Fruit fly (Drosophila melanogaster): ENCODE data around the gene CG42331.
A peak's percentile ranks its signal among the peaks of the same experiment; 100 is the strongest.

The CG42331 gene

dm6 chr3R:24753561-24754027, 18.4 kb upstream of the CG42331 start, which contains the start of gene asp (continued):
- TF ChIP-seq cwo (GFP tag; optimal IDR thresholded peaks at IDR 0.05) (no peak), Dip2 (GFP tag; IDR thresholded peaks at IDR 0.05) (no peak), CG16815 (GFP tag; optimal IDR thresholded peaks at IDR 0.05) (no peak), CG4820 (GFP tag; optimal IDR thresholded peaks at IDR 0.05) (no peak), CG10366 (GFP tag; IDR thresholded peaks at IDR 0.05) (no peak), lola (GFP tag; optimal IDR thresholded peaks at IDR 0.05) (no peak), CG12769 (tag; optimal IDR thresholded peaks at IDR 0.05) (no peak), Rx (GFP tag; IDR thresholded peaks at IDR 0.05) (no peak), Jarid2 (GFP tag; optimal IDR thresholded peaks at IDR 0.05) (no peak), CG8478 (optimal IDR thresholded peaks at IDR 0.05) (no peak), gro (GFP tag; optimal IDR thresholded peaks at IDR 0.05) (no peak), ci (GFP tag; IDR thresholded peaks at IDR 0.05) (no peak), B-H2 (GFP tag; optimal IDR thresholded peaks at IDR 0.05) (no peak), Spps (tag; optimal IDR thresholded peaks at IDR 0.05) (no peak), abd-A (tag; optimal IDR thresholded peaks at IDR 0.05) (no peak), CG17912 (GFP tag; optimal IDR thresholded peaks at IDR 0.05) (no peak), Xbp1 (GFP tag; optimal IDR thresholded peaks at IDR 0.05) (peak; percentile 48), CG8924 (tag; optimal IDR thresholded peaks at IDR 0.05) (peak; percentile 24), ac (GFP tag; optimal IDR thresholded peaks at IDR 0.05) (no peak), ab (GFP tag; optimal IDR thresholded peaks at IDR 0.05) (no peak), CG15479 (GFP tag; optimal IDR thresholded peaks at IDR 0.05) (no peak), CG12391 (tag; optimal IDR thresholded peaks at IDR 0.05) (peak; percentile 61), gsb (GFP tag; IDR thresholded peaks at IDR 0.05) (no peak), mirr (GFP tag; optimal IDR thresholded peaks at IDR 0.05) (no peak), CG11085 (GFP tag; IDR thresholded peaks at IDR 0.05) (no peak), CG4328 (GFP tag; optimal IDR thresholded peaks at IDR 0.05) (no peak), CG34376 (GFP tag; optimal IDR thresholded peaks at IDR 0.05) (no peak), hkb (optimal IDR thresholded peaks at IDR 0.05) (no peak), hkb (GFP tag; IDR thresholded peaks at IDR 0.05) (no peak), pan (optimal IDR thresholded peaks at IDR 0.05) (no peak), pan (GFP tag; optimal IDR thresholded peaks at IDR 0.05 in 1 of 2, IDR thresholded peaks at IDR 0.05 in 1 of 2) (no peak), slp2 (GFP tag; optimal IDR thresholded peaks at IDR 0.05) (no peak), Pdp1 (GFP tag; optimal IDR thresholded peaks at IDR 0.05) (no peak), cad (GFP tag; optimal IDR thresholded peaks at IDR 0.05) (no peak), Poxn (GFP tag; IDR thresholded peaks at IDR 0.05) (no peak), CG2889 (GFP tag; IDR thresholded peaks at IDR 0.05) (no peak), CG2202 (tag; optimal IDR thresholded peaks at IDR 0.05) (no peak), Doc2 (GFP tag; IDR thresholded peaks at IDR 0.05) (no peak), CG6813 (GFP tag; optimal IDR thresholded peaks at IDR 0.05) (no peak), Myb (GFP tag; optimal IDR thresholded peaks at IDR 0.05) (peak; percentile 68), CG9437 (GFP tag; optimal IDR thresholded peaks at IDR 0.05) (no peak), otp (GFP tag; IDR thresholded peaks at IDR 0.05) (no peak), Deaf1 (tag; optimal IDR thresholded peaks at IDR 0.05) (no peak), Dll (GFP tag; IDR thresholded peaks at IDR 0.05; ENCODE audit: partially characterized antibody) (peak; percentile 93), slou (GFP tag; optimal IDR thresholded peaks at IDR 0.05) (no peak), CG12219 (GFP tag; optimal IDR thresholded peaks at IDR 0.05) (no peak), Dad (GFP tag; optimal IDR thresholded peaks at IDR 0.05) (no peak), YL-1 (GFP tag; optimal IDR thresholded peaks at IDR 0.05) (no peak), CG3838 (GFP tag; optimal IDR thresholded peaks at IDR 0.05) (no peak), CG9876 (GFP tag; optimal IDR thresholded peaks at IDR 0.05) (no peak), dati (GFP tag; IDR thresholded peaks at IDR 0.05) (no peak), CG34422 (GFP tag; IDR thresholded peaks at IDR 0.05) (no peak), zen2 (GFP tag; IDR thresholded peaks at IDR 0.05; ENCODE audit: partially characterized antibody) (peak; percentile 54)
